Fruit fly (Drosophila melanogaster) whole organism, embryonic: ENCODE results near the gene mRpS31.

ENCODE experiments used
- ATbp ChIP-seq: fragments of 200-800 bp; sonication (Bioruptor generic); optimal IDR thresholded peaks from 2 replicates; lab custom pipeline; 2017; ENCODE audit warnings: missing biosample characterization, mild to moderate bottlenecking, missing genetic modification characterization, missing genetic modification reagents
- Bdp1 ChIP-seq: fragments of 200-800 bp; sonication (Bioruptor generic); optimal IDR thresholded peaks from 3 replicates; lab custom pipeline; 2016; ENCODE audit warnings: missing biosample characterization, missing genetic modification characterization
- CG10209 ChIP-seq: fragments of 200-800 bp; sonication (Bioruptor generic); optimal IDR thresholded peaks from 3 replicates; lab custom pipeline; 2017; ENCODE audit warnings: missing biosample characterization, mild to moderate bottlenecking, missing genetic modification characterization, missing genetic modification reagents
- CG11504 ChIP-seq: fragments of 200-800 bp; sonication (Bioruptor generic); optimal IDR thresholded peaks from 3 replicates; lab custom pipeline; 2019; ENCODE audit warnings: missing biosample characterization, mild to moderate bottlenecking, missing genetic modification characterization, moderate library complexity
- CG11696 ChIP-seq: fragments of 200-800 bp; sonication (Bioruptor generic); IDR thresholded peaks from 2 replicates; pipeline ENCODE4 v1.3.6; 2022; ENCODE audit warnings: missing biosample characterization, missing genetic modification characterization
- CG12071 ChIP-seq: fragments of 200-800 bp; sonication (Bioruptor generic); optimal IDR thresholded peaks from 3 replicates; lab custom pipeline; 2018; ENCODE audit warnings: missing biosample characterization, mild to moderate bottlenecking, missing genetic modification characterization
- CG15514 ChIP-seq: fragments of 200-800 bp; sonication (Bioruptor generic); optimal IDR thresholded peaks from 3 replicates; lab custom pipeline; 2017; ENCODE audit warnings: missing biosample characterization, missing genetic modification characterization, mild to moderate bottlenecking, moderate library complexity, missing genetic modification reagents
- CG1647 ChIP-seq: fragments of 200-800 bp; sonication (Bioruptor generic); optimal IDR thresholded peaks from 3 replicates; lab custom pipeline; 2016; ENCODE audit warnings: missing biosample characterization, missing genetic modification characterization
- CG17829 ChIP-seq: fragments of 200-800 bp; optimal IDR thresholded peaks from 2 replicates; lab custom pipeline; 2019; ENCODE audit warnings: missing biosample characterization, mild to moderate bottlenecking, missing genetic modification characterization, moderate library complexity
- CG1832 ChIP-seq: fragments of 200-800 bp; sonication (Bioruptor generic); optimal IDR thresholded peaks from 2 replicates; lab custom pipeline; 2017; ENCODE audit warnings: missing biosample characterization, mild to moderate bottlenecking, missing genetic modification characterization, inconsistent platforms
- CG18619 ChIP-seq: fragments of 200-800 bp; sonication (Bioruptor generic); optimal IDR thresholded peaks from 3 replicates; lab custom pipeline; 2017; ENCODE audit warnings: missing biosample characterization, mild to moderate bottlenecking, missing genetic modification characterization
- CG2199 ChIP-seq: fragments of 200-800 bp; sonication (Bioruptor generic); IDR thresholded peaks from 3 replicates; pipeline ENCODE4 v1.3.6; 2022; ENCODE audit warnings: missing biosample characterization, missing genetic modification characterization
- CG2712 ChIP-seq: fragments of 200-800 bp; optimal IDR thresholded peaks from 3 replicates; lab custom pipeline; 2019; ENCODE audit warnings: missing biosample characterization, mild to moderate bottlenecking, missing genetic modification characterization, moderate library complexity
- CG3065 ChIP-seq: fragments of 200-800 bp; sonication (Bioruptor generic); optimal IDR thresholded peaks from 2 replicates; lab custom pipeline; 2016; ENCODE audit warnings: missing biosample characterization, missing genetic modification characterization
- CG34224 ChIP-seq: fragments of 200-800 bp; sonication (Bioruptor generic); IDR thresholded peaks from 3 replicates; pipeline ENCODE4 v1.3.6; 2022; ENCODE audit warnings: missing biosample characterization, missing genetic modification characterization; ENCODE audit not compliant: partially characterized antibody
- CG4617 ChIP-seq: fragments of 200-800 bp; sonication (Bioruptor generic); optimal IDR thresholded peaks from 3 replicates; lab custom pipeline; 2016; ENCODE audit warnings: missing biosample characterization, missing genetic modification characterization, borderline replicate concordance
- CG4854 ChIP-seq: fragments of 200-800 bp; sonication (Bioruptor generic); optimal IDR thresholded peaks from 2 replicates; lab custom pipeline; 2016; ENCODE audit warnings: missing biosample characterization, missing genetic modification characterization, inconsistent platforms
- CG6254 ChIP-seq: fragments of 200-800 bp; sonication (Bioruptor generic); optimal IDR thresholded peaks from 3 replicates; lab custom pipeline; 2017; ENCODE audit warnings: mild to moderate bottlenecking, missing biosample characterization, missing genetic modification reagents, missing genetic modification characterization
- CG6272 ChIP-seq: fragments of 200-800 bp; sonication (Bioruptor generic); IDR thresholded peaks from 2 replicates; pipeline ENCODE4 v1.3.6; 2022; ENCODE audit warnings: missing biosample characterization, missing genetic modification characterization
- CG9727 ChIP-seq: fragments of 200-800 bp; sonication (Bioruptor generic); optimal IDR thresholded peaks from 3 replicates; lab custom pipeline; 2017; ENCODE audit warnings: missing biosample characterization, mild to moderate bottlenecking, missing genetic modification characterization
- CHES-1-like ChIP-seq: fragments of 200-800 bp; sonication (Bioruptor generic); optimal IDR thresholded peaks from 2 replicates; lab custom pipeline; 2016; ENCODE audit warnings: missing biosample characterization, missing genetic modification characterization
- Dfd ChIP-seq, 2 experiments: fragments of >200 bp; optimal IDR thresholded peaks; 2 replicates each; lab custom pipeline; 2017; ENCODE audit warnings: missing biosample characterization in 2 of 2, missing genetic modification characterization in 2 of 2
- E2f2 ChIP-seq: fragments of 200-800 bp; sonication (Bioruptor generic); IDR thresholded peaks from 2 replicates; pipeline ENCODE4 v1.3.6; 2022; ENCODE audit warnings: missing biosample characterization, missing genetic modification characterization
- Eip74EF ChIP-seq, 2 experiments: fragments of 200-800 bp in 1 of 2; fragments of >200 bp in 1 of 2; sonication (Bioruptor generic) in 1 of 2; optimal IDR thresholded peaks; 2 replicates each; lab custom pipeline; 2017 to 2019; ENCODE audit warnings: missing biosample characterization in 2 of 2, missing genetic modification characterization in 2 of 2, mild to moderate bottlenecking in 1 of 2, moderate library complexity in 1 of 2
- HLH3B ChIP-seq: fragments of 200-800 bp; sonication (Bioruptor generic); IDR thresholded peaks from 2 replicates; pipeline ENCODE4 v1.3.6; 2022; ENCODE audit warnings: missing biosample characterization, missing genetic modification characterization
- Hr39 ChIP-seq: fragments of >200 bp; optimal IDR thresholded peaks from 2 replicates; lab custom pipeline; 2017
- Hr78 ChIP-seq, 2 experiments: fragments of 200-800 bp in 1 of 2; fragments of >200 bp in 1 of 2; sonication (Bioruptor generic) in 1 of 2; optimal IDR thresholded peaks; 2 replicates each; lab custom pipeline; 2017 to 2019; ENCODE audit warnings: missing biosample characterization in 2 of 2, missing genetic modification characterization in 2 of 2, mild to moderate bottlenecking in 1 of 2, moderate library complexity in 1 of 2
- Jarid2 ChIP-seq: fragments of 200-800 bp; sonication (Bioruptor generic); optimal IDR thresholded peaks from 3 replicates; lab custom pipeline; 2017; ENCODE audit warnings: mild to moderate bottlenecking, missing biosample characterization, missing genetic modification reagents, missing genetic modification characterization
- Lpt ChIP-seq: fragments of >200 bp; optimal IDR thresholded peaks from 2 replicates; lab custom pipeline; 2018; ENCODE audit warnings: missing biosample characterization, missing genetic modification characterization
- Max ChIP-seq: fragments of 200-800 bp; sonication (Bioruptor generic); optimal IDR thresholded peaks from 2 replicates; lab custom pipeline; 2016; ENCODE audit warnings: missing biosample characterization, mild to moderate bottlenecking, missing genetic modification characterization
- Mes4 ChIP-seq: fragments of 200-800 bp; sonication (Bioruptor generic); optimal IDR thresholded peaks from 2 replicates; lab custom pipeline; 2016; ENCODE audit warnings: missing biosample characterization, missing genetic modification characterization
- Nf-YA ChIP-seq: fragments of 200-800 bp; sonication (Bioruptor generic); IDR thresholded peaks from 2 replicates; pipeline ENCODE4 v1.3.6; 2022; ENCODE audit warnings: missing biosample characterization, missing genetic modification characterization
- Opbp ChIP-seq: fragments of 200-800 bp; sonication (Bioruptor generic); IDR thresholded peaks from 3 replicates; pipeline ENCODE4 v1.3.6; 2022; ENCODE audit warnings: missing biosample characterization, missing genetic modification characterization; ENCODE audit not compliant: partially characterized antibody
- PHDP ChIP-seq: fragments of 200-800 bp; sonication (Bioruptor generic); optimal IDR thresholded peaks from 3 replicates; lab custom pipeline; 2018; ENCODE audit warnings: missing biosample characterization, mild to moderate bottlenecking, missing genetic modification characterization, moderate library complexity
- ab ChIP-seq: fragments of 200-800 bp; sonication (Bioruptor generic); optimal IDR thresholded peaks from 2 replicates; lab custom pipeline; 2016; ENCODE audit warnings: missing biosample characterization, missing genetic modification characterization
- al ChIP-seq: fragments of 200-800 bp; sonication (Bioruptor generic); IDR thresholded peaks from 2 replicates; pipeline ENCODE4 v1.3.6; 2022; ENCODE audit warnings: missing biosample characterization, missing genetic modification characterization
- cato ChIP-seq: fragments of 200-800 bp; sonication (Bioruptor generic); optimal IDR thresholded peaks from 2 replicates; lab custom pipeline; 2016; ENCODE audit warnings: missing biosample characterization, missing genetic modification characterization, borderline replicate concordance
- chif ChIP-seq, 2 experiments: fragments of 200-800 bp; sonication (Bioruptor generic); optimal IDR thresholded peaks; 3 replicates each; lab custom pipeline; 2016; ENCODE audit warnings: missing biosample characterization in 2 of 2, missing genetic modification characterization in 2 of 2
- chm ChIP-seq: fragments of 200-800 bp; sonication (Bioruptor generic); IDR thresholded peaks from 2 replicates; pipeline ENCODE4 v1.3.6; 2022; ENCODE audit warnings: missing biosample characterization, missing genetic modification characterization
- cwo ChIP-seq: fragments of 200-800 bp; sonication (Bioruptor generic); optimal IDR thresholded peaks from 3 replicates; lab custom pipeline; 2017; ENCODE audit warnings: missing biosample characterization, missing genetic modification characterization, mild to moderate bottlenecking, moderate library complexity, missing genetic modification reagents
- dmrt11E ChIP-seq: fragments of 200-800 bp; sonication (Bioruptor generic); optimal IDR thresholded peaks from 3 replicates; lab custom pipeline; 2018; ENCODE audit warnings: missing biosample characterization, mild to moderate bottlenecking, missing genetic modification characterization, moderate library complexity
- ems ChIP-seq: fragments of 200-800 bp; sonication (Bioruptor generic); optimal IDR thresholded peaks from 3 replicates; lab custom pipeline; 2016; ENCODE audit warnings: missing biosample characterization, missing genetic modification characterization
- fd96Cb ChIP-seq: fragments of 200-800 bp; sonication (Bioruptor generic); optimal IDR thresholded peaks from 2 replicates; lab custom pipeline; 2018; ENCODE audit warnings: missing biosample characterization, mild to moderate bottlenecking, missing genetic modification characterization, moderate library complexity
- gt ChIP-seq: fragments of 200-800 bp; sonication (Bioruptor generic); IDR thresholded peaks from 2 replicates; pipeline ENCODE4 v1.3.6; 2022; ENCODE audit warnings: missing biosample characterization, missing genetic modification characterization
- kah ChIP-seq: fragments of 200-800 bp; sonication (Bioruptor generic); optimal IDR thresholded peaks from 2 replicates; lab custom pipeline; 2018; ENCODE audit warnings: missing biosample characterization, mild to moderate bottlenecking, missing genetic modification characterization
- mld ChIP-seq: fragments of 200-800 bp; sonication (Bioruptor generic); IDR thresholded peaks from 3 replicates; pipeline ENCODE4 v1.3.6; 2022; ENCODE audit warnings: missing biosample characterization, missing genetic modification characterization; ENCODE audit not compliant: partially characterized antibody
- row ChIP-seq: fragments of 200-800 bp; sonication (Bioruptor generic); IDR thresholded peaks from 3 replicates; pipeline ENCODE4 v1.3.6; 2022; ENCODE audit warnings: missing biosample characterization, missing genetic modification characterization
- slp2 ChIP-seq: fragments of 200-800 bp; sonication (Bioruptor generic); optimal IDR thresholded peaks from 2 replicates; lab custom pipeline; 2016; ENCODE audit warnings: missing biosample characterization, missing genetic modification characterization

mRpS31 gene

dm6 chr3L:16004401-16005237 is at the start of gene mRpS31, which contains the start of gene hzg (continued):
- peak; percentile 82 for TF ChIP-seq CG17829 (tag; lab: Kevin White, UChicago)
- TF ChIP-seq Nf-YA = 0 out of 2 replicates have a peak, but pooled peaks have one; percentile 7
- TF ChIP-seq Lpt (GFP tag; lab: Kevin White, UChicago) = no peak
- TF ChIP-seq kah (GFP tag; lab: Kevin White, UChicago) = no peak
- peak; percentile 51 for TF ChIP-seq PHDP
- no peak for TF ChIP-seq ATbp (GFP tag; lab: Kevin White, UChicago)
- TF ChIP-seq mld = no peak
- peak; percentile 32 for TF ChIP-seq CG4617 (GFP tag; lab: Kevin White, UChicago)
- TF ChIP-seq al (GFP tag; lab: Robert Waterston, UW) = peak; percentile 52; the same call in 1 of the 2 replicates
- no peak for TF ChIP-seq Hr78 (GFP tag; optimal IDR thresholded peaks at IDR 0.05; lab: Kevin White, UChicago)
- TF ChIP-seq chm = peak; percentile 8; the same call in 1 of the 2 replicates
- TF ChIP-seq CG11696 (GFP tag; lab: Robert Waterston, UW) = no peak
- peak; percentile 88 for TF ChIP-seq row (GFP tag; lab: Robert Waterston, UW)
- peak; percentile 74 for TF ChIP-seq CG2712 (tag; lab: Kevin White, UChicago)
- TF ChIP-seq CG6254 (GFP tag; lab: Kevin White, UChicago) = no peak
- TF ChIP-seq gt (GFP tag; lab: Robert Waterston, UW) = no peak
- no peak for TF ChIP-seq Dfd (GFP tag; optimal IDR thresholded peaks at IDR 0.05; lab: Kevin White, UChicago)
- TF ChIP-seq CG18619 (GFP tag; lab: Kevin White, UChicago) = peak; percentile 5
- peak; percentile 5 for TF ChIP-seq slp2 (GFP tag; lab: Kevin White, UChicago)
- peak; percentile 66 for TF ChIP-seq CG11504 (tag; lab: Kevin White, UChicago)
- peak; percentile 14 to 25 for TF ChIP-seq chif (GFP tag; optimal IDR thresholded peaks at IDR 0.05; lab: Kevin White, UChicago)
- peak; percentile 41 for TF ChIP-seq CG15514 (GFP tag; lab: Kevin White, UChicago)
- peak; percentile 35 for TF ChIP-seq CG9727 (GFP tag; lab: Kevin White, UChicago)
- TF ChIP-seq Eip74EF (GFP tag; optimal IDR thresholded peaks at IDR 0.05; lab: Kevin White, UChicago) = no peak
- no peak for TF ChIP-seq Hr39 (lab: Kevin White, UChicago)
- TF ChIP-seq CHES-1-like (GFP tag; lab: Kevin White, UChicago) = peak; percentile 20
- peak; percentile 51 for TF ChIP-seq CG6272
- no peak for TF ChIP-seq CG3065 (GFP tag; lab: Kevin White, UChicago)
- TF ChIP-seq cato (GFP tag; lab: Kevin White, UChicago) = no peak
- TF ChIP-seq HLH3B (GFP tag; lab: Robert Waterston, UW) = no peak
- peak; percentile 34 for TF ChIP-seq CG10209 (GFP tag; lab: Kevin White, UChicago)
- peak; percentile 26 for TF ChIP-seq Bdp1 (GFP tag; lab: Kevin White, UChicago)
- peak; percentile 45 for TF ChIP-seq fd96Cb
- no peak for TF ChIP-seq cwo (GFP tag; lab: Kevin White, UChicago)
- TF ChIP-seq Mes4 (GFP tag; lab: Kevin White, UChicago) = no peak
- TF ChIP-seq Opbp = no peak
- TF ChIP-seq CG1832 = no peak
- TF ChIP-seq ab = no peak
- no peak; the same call in 1 of the 2 replicates for TF ChIP-seq E2f2
- no peak for TF ChIP-seq CG4854
- TF ChIP-seq Jarid2 = peak; percentile 74
- no peak for TF ChIP-seq CG34224 (GFP tag; lab: Robert Waterston, UW)
- no peak for TF ChIP-seq CG1647
- peak; percentile 54 for TF ChIP-seq Max (GFP tag; lab: Kevin White, UChicago)
- peak; percentile 39 for TF ChIP-seq dmrt11E (tag; lab: Kevin White, UChicago)
- no peak for TF ChIP-seq ems (GFP tag; lab: Kevin White, UChicago)
- TF ChIP-seq CG12071 (GFP tag; lab: Kevin White, UChicago) = no peak
- no peak for TF ChIP-seq CG2199 (GFP tag; lab: Robert Waterston, UW)
